Fruit fly (Drosophila melanogaster): ENCODE data around the gene ttk.
A peak's percentile ranks its signal among the peaks of the same experiment; 100 is the strongest.

ttk gene

DNA sequence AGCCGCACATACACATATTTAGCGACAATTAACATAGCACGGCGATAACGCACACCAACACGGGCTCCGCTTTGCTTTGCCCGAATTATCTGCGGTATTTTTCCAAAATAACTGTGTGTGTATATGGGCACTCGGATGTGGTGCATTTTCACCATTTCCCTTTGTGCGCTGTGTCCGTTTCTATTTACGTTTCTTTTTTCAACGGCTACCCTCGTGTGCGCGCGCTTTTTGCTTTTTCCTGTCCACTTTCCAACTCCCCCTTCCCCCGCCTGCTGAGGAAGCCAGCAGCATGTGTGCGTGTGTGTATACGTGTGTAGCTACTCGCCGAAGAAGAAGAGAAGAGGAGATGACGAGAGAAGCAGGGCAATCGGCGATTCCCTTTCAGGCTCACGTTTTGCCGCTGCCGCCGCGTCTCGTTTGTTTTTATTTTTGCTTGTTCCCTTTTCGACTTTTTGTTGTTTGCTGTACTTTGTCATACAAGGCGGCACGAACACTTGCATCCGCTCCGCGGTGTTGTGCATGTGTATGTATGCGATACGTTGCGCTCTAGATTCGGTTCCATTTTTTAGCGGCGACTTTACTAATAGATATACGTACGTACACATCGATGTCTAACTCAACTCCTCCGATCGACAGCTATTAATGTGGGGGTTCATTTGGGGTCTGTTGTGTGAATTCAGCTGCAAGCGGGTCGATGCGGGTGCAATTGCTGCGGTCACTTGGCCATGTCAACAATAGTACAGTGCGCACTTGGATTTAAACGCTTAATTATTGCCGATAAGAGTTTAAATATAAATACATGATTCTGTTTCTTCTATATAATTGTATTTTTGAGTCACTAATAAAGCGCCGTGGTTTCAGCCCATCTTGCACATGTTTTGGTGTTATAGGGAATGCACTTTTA, 34.7 kb downstream of the ttk start (continued):
- TF ChIP-seq CG4318 (GFP tag; optimal IDR thresholded peaks at IDR 0.05) (no peak), dsx (GFP tag; optimal IDR thresholded peaks at IDR 0.05; ENCODE audit: poor library complexity, severe bottlenecking) (peak; percentile 83), CG32006 (GFP tag; optimal IDR thresholded peaks at IDR 0.05) (peak; percentile 15), Lpt (GFP tag; optimal IDR thresholded peaks at IDR 0.05) (peak; percentile 62), CG8632 (GFP tag; optimal IDR thresholded peaks at IDR 0.05) (peak; percentile 5), svp (GFP tag) (peak; percentile 63), CG9139 (GFP tag; optimal IDR thresholded peaks at IDR 0.05) (peak; percentile 73), net (GFP tag; optimal IDR thresholded peaks at IDR 0.05) (peak; percentile 74), CG16779 (tag; optimal IDR thresholded peaks at IDR 0.05) (peak; percentile 75), fkh (GFP tag; optimal IDR thresholded peaks at IDR 0.05) (peak; percentile 80), achi (GFP tag; optimal IDR thresholded peaks at IDR 0.05) (peak; percentile 2)

DNA sequence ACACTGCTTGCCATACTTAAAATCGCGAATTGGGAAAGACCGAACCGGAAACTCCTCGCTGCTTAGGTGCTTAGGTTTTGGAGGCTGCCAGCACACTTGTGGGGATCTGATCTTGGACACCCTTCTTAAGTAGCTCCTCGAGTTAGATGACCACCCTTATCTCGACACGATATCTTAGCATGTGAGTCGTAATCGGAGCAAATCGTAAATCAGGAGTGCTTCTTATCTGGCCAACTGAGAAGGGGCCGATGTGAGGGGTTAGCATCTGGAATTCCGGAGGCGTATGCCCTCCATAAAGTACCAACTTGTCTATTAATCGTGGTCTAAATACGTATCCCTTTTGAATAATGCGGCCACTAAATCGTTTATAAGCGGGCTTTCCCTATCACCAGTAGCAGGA, 40.9 kb downstream of the ttk start, which contains the start of gene salt:
Gene salt (minus strand): TSS at position 101 of the 400 bp plus-strand sequence.
- no peak for TF ChIP-seq topi (GFP tag; optimal IDR thresholded peaks at IDR 0.05)
- TF ChIP-seq eg (GFP tag; IDR thresholded peaks at IDR 0.05), result no peak
- TF ChIP-seq Blimp-1 (GFP tag; optimal IDR thresholded peaks at IDR 0.05), result no peak
- TF ChIP-seq achi (GFP tag; optimal IDR thresholded peaks at IDR 0.05), result no peak
- TF ChIP-seq Smox (GFP tag; optimal IDR thresholded peaks at IDR 0.05), result no peak
- no peak for TF ChIP-seq CG10631 (GFP tag; optimal IDR thresholded peaks at IDR 0.05)
- no peak for TF ChIP-seq CG11762 (GFP tag; optimal IDR thresholded peaks at IDR 0.05; ENCODE audit: insufficient read depth)
- TF ChIP-seq Sox102F (GFP tag; optimal IDR thresholded peaks at IDR 0.05), result no peak
- no peak for TF ChIP-seq Ets96B (tag; optimal IDR thresholded peaks at IDR 0.05)

DNA sequence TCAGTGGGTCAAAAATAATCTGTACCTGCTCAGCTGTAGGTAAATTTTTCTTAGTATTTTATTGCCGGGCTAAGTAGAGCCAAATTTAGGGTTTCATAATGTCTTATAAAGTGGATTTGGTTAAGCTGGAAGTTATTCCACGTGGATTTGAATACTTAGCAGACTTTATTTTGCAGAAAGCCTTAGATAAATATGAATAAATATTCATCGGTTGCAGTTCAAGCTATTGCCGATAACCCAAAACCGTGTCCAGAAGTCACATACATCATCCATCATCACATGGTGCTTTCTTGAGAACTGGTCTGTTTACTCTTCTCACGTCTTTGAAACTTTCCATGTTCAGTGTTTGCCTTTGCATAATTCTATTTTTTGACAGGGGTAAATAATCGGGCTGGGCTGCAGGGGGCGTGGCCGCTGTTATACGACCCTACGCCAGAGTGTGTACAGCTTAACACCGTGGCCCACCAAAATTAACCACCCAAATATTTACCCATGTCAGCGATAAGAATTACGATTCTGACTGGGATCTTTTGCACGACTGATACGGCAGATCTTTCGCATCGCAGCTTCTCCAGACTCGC, 45.0 kb downstream of the ttk start, which contains the start of gene CG2187:
Gene CG2187 (minus strand): TSS at position 51 of the 581 bp plus-strand sequence.
- no peak for TF ChIP-seq topi (GFP tag; optimal IDR thresholded peaks at IDR 0.05)
- no peak for TF ChIP-seq fd85E (GFP tag; optimal IDR thresholded peaks at IDR 0.05)
- TF ChIP-seq CG10631 (GFP tag; optimal IDR thresholded peaks at IDR 0.05), result no peak
- TF ChIP-seq fkh (GFP tag; optimal IDR thresholded peaks at IDR 0.05), result peak; percentile 87
- no peak for TF ChIP-seq Hr39 (GFP tag; optimal IDR thresholded peaks at IDR 0.05)
- TF ChIP-seq CG6792 (GFP tag; optimal IDR thresholded peaks at IDR 0.05), result no peak
- TF ChIP-seq CG31627 (GFP tag; optimal IDR thresholded peaks at IDR 0.05), result no peak
- TF ChIP-seq svp (GFP tag), result peak; percentile 71
- no peak for TF ChIP-seq Ets21C (GFP tag; optimal IDR thresholded peaks at IDR 0.05)

DNA sequence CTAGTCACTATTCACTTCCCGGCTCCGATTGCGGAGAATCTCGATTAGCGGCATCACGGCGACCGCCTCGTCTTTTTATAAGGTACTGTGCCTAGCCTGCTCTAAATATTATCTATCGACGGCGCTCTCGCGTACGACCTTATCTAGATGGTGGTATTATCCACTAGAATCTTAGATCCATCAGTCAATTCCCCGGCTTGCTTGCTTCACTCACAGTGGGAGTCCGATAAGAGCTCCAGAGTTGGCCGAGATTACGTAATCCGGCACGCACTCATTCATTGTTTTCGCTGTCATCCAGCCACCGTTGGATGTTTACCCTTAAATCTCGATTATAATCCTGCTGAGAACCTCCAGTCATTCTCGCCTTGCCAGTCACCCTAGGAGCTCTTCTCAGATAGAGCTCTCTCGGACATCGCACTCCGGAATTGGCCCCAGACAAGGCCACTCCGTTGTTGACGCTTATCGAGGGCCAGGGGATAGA, 47.9 kb downstream of the ttk start, which contains the start of gene Smvt:
Gene Smvt (minus strand): TSS at position 51 of the 481 bp plus-strand sequence.
- peak; percentile 7 for TF ChIP-seq fkh (GFP tag; optimal IDR thresholded peaks at IDR 0.05)
- peak; percentile 49 for TF ChIP-seq vri (GFP tag; optimal IDR thresholded peaks at IDR 0.05)
- TF ChIP-seq CG10631 (GFP tag; optimal IDR thresholded peaks at IDR 0.05), result no peak

DNA sequence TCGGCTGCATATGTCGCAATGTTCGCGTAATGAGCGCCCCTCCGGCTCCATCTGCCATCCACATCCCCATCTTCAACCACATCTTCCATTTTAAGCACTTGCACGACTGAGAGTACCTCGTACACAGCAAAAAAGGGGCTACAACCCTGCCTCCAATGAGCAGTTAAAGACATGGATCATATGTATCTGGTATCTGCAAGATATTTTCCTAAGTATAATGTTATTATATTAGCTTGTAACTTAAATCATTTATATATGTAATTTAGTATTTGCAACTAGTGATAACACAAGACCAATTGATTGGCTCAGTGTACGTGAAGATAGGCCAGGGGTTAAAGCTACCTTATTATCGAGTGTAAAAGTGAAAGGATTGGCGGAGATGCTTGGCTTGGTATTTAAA, 49.0 kb downstream of the ttk start:
- TF ChIP-seq CG1621 (tag; optimal IDR thresholded peaks at IDR 0.05) (peak; percentile 62), CG7368 (GFP tag; optimal IDR thresholded peaks at IDR 0.05) (peak; percentile 54), Lpt (GFP tag; optimal IDR thresholded peaks at IDR 0.05) (peak; percentile 69), CG8319 (GFP tag; optimal IDR thresholded peaks at IDR 0.05) (peak; percentile 31), CG8632 (GFP tag; optimal IDR thresholded peaks at IDR 0.05) (peak; percentile 71), CG11294 (GFP tag; IDR thresholded peaks at IDR 0.05) (peak; percentile 13; the same call in 1 of the 2 replicates), cyc (GFP tag; optimal IDR thresholded peaks at IDR 0.05) (no peak), salr (GFP tag; optimal IDR thresholded peaks at IDR 0.05) (peak in 1 of 2 experiments; percentile 15), CG3032 (tag; optimal IDR thresholded peaks at IDR 0.05) (peak; percentile 69), ss (GFP tag; optimal IDR thresholded peaks at IDR 0.05) (peak in 1 of 2 experiments; percentile 75), Ets96B (tag; optimal IDR thresholded peaks at IDR 0.05) (peak; percentile 81), CG8119 (GFP tag; IDR thresholded peaks at IDR 0.05) (peak; percentile 67; the same call in 2 of the 3 replicates), dsx (GFP tag; optimal IDR thresholded peaks at IDR 0.05; ENCODE audit: poor library complexity, severe bottlenecking) (no peak), CG4318 (GFP tag; optimal IDR thresholded peaks at IDR 0.05) (peak; percentile 45), CG10631 (GFP tag; optimal IDR thresholded peaks at IDR 0.05) (peak; percentile 68), spab (GFP tag; optimal IDR thresholded peaks at IDR 0.05) (peak; percentile 58), Hr4 (GFP tag; optimal IDR thresholded peaks at IDR 0.05) (peak; percentile 84), lz (GFP tag; optimal IDR thresholded peaks at IDR 0.05) (no peak), CG3919 (GFP tag; optimal IDR thresholded peaks at IDR 0.05) (peak; percentile 79), CG6792 (GFP tag; optimal IDR thresholded peaks at IDR 0.05) (peak; percentile 72), CG11762 (GFP tag; optimal IDR thresholded peaks at IDR 0.05; ENCODE audit: insufficient read depth) (peak; percentile 68), Sox14 (GFP tag; optimal IDR thresholded peaks at IDR 0.05) (peak; percentile 34)

Measured in whole organism, prepupa.